Fruit fly (Drosophila melanogaster): ENCODE measurements around the gene CG32547.
A peak's percentile ranks its signal among the peaks of the same experiment; 100 is the strongest.

CG32547 gene

dm6 chrX:18512271-18512679 lies 33.0 kb upstream of the CG32547 start, which contains the start of gene Ggt-1 (continued):
- TF ChIP-seq D (optimal IDR thresholded peaks at IDR 0.05) (no peak), D (GFP tag; optimal IDR thresholded peaks at IDR 0.05) (no peak), zen2 (GFP tag; IDR thresholded peaks at IDR 0.05; ENCODE audit: partially characterized antibody) (peak; percentile 97), Trl (optimal IDR thresholded peaks at IDR 0.05) (no peak), Trl (GFP tag; optimal IDR thresholded peaks at IDR 0.05) (no peak), CG8944 (GFP tag; optimal IDR thresholded peaks at IDR 0.05) (no peak), CG11504 (tag; optimal IDR thresholded peaks at IDR 0.05) (peak; percentile 31), CG2116 (GFP tag; optimal IDR thresholded peaks at IDR 0.05) (peak; percentile 46), Deaf1 (tag; optimal IDR thresholded peaks at IDR 0.05) (peak; percentile 68), HmgZ (tag; optimal IDR thresholded peaks at IDR 0.05) (peak; percentile 16), Opbp (GFP tag; IDR thresholded peaks at IDR 0.05; ENCODE audit: partially characterized antibody) (peak; percentile 93), Lhr (GFP tag; optimal IDR thresholded peaks at IDR 0.05) (peak; percentile 65), mirr (GFP tag; optimal IDR thresholded peaks at IDR 0.05) (peak; percentile 7), E2f2 (GFP tag; IDR thresholded peaks at IDR 0.05) (peak; percentile 46; the same call in 1 of the 2 replicates), CG31441 (GFP tag; IDR thresholded peaks at IDR 0.05) (peak; percentile 23; the same call in 1 of the 2 replicates), D19A (tag; optimal IDR thresholded peaks at IDR 0.05) (no peak), ato (GFP tag; IDR thresholded peaks at IDR 0.05; ENCODE audit: partially characterized antibody) (peak; percentile 94), HLH4C (GFP tag; IDR thresholded peaks at IDR 0.05; ENCODE audit: partially characterized antibody) (peak; percentile 98), tup (GFP tag; optimal IDR thresholded peaks at IDR 0.05) (no peak), CG1832 (GFP tag; optimal IDR thresholded peaks at IDR 0.05) (peak; percentile 57), CG17568 (GFP tag; optimal IDR thresholded peaks at IDR 0.05) (no peak), inv (GFP tag; IDR thresholded peaks at IDR 0.05; ENCODE audit: partially characterized antibody) (peak; percentile 76), Med (GFP tag) (peak; percentile 75), CG4328 (GFP tag; optimal IDR thresholded peaks at IDR 0.05) (no peak), CG17186 (GFP tag; optimal IDR thresholded peaks at IDR 0.05) (peak; percentile 87), CG34376 (GFP tag; optimal IDR thresholded peaks at IDR 0.05) (peak; percentile 35), CG16815 (GFP tag; optimal IDR thresholded peaks at IDR 0.05) (no peak), Dll (GFP tag; IDR thresholded peaks at IDR 0.05; ENCODE audit: partially characterized antibody) (peak; percentile 95), CG4404 (GFP tag; IDR thresholded peaks at IDR 0.05) (no peak), sens (GFP tag) (no peak), ATbp (GFP tag; optimal IDR thresholded peaks at IDR 0.05) (no peak), CG13287 (GFP tag; IDR thresholded peaks at IDR 0.05; ENCODE audit: partially characterized antibody) (peak; percentile 97), bbx (GFP tag; IDR thresholded peaks at IDR 0.05; ENCODE audit: partially characterized antibody) (peak; percentile 96), CG7357 (GFP tag; IDR thresholded peaks at IDR 0.05) (no peak), PHDP (tag; optimal IDR thresholded peaks at IDR 0.05) (no peak), Atf6 (GFP tag; IDR thresholded peaks at IDR 0.05) (no peak), hkb (optimal IDR thresholded peaks at IDR 0.05) (no peak), hkb (GFP tag; IDR thresholded peaks at IDR 0.05) (peak; percentile 25; the same call in 1 of the 2 replicates), amos (GFP tag; IDR thresholded peaks at IDR 0.05; ENCODE audit: partially characterized antibody) (peak; percentile 89), sug (tag; optimal IDR thresholded peaks at IDR 0.05) (peak; percentile 46), hb (GFP tag; IDR thresholded peaks at IDR 0.05; ENCODE audit: partially characterized antibody) (peak; percentile 94), CG3847 (GFP tag; IDR thresholded peaks at IDR 0.05) (0 out of 2 replicates have a peak, but pooled peaks have one; percentile 25), CG4730 (GFP tag; IDR thresholded peaks at IDR 0.05) (no peak), CG10543 (GFP tag; optimal IDR thresholded peaks at IDR 0.05) (peak; percentile 69), CG30431 (GFP tag; optimal IDR thresholded peaks at IDR 0.05) (no peak), CG3995 (GFP tag; optimal IDR thresholded peaks at IDR 0.05) (peak; percentile 97), lab (GFP tag; optimal IDR thresholded peaks at IDR 0.05) (peak; percentile 42), CG16813 (GFP tag; IDR thresholded peaks at IDR 0.05; ENCODE audit: partially characterized antibody) (peak; percentile 92), CG10462 (GFP tag; optimal IDR thresholded peaks at IDR 0.05) (no peak), CG30020 (tag; optimal IDR thresholded peaks at IDR 0.05) (peak; percentile 23)

Data from whole organism, embryonic.